Worm (Caenorhabditis elegans) whole organism, mixed stage, embryonic: ENCODE measurements around the gene Y45G5AL.1.

Experiments
- bed-3 ChIP-seq: fragments of 200-800 bp; sonication (Bioruptor generic); optimal IDR thresholded peaks from 3 replicates; lab custom pipeline; 2018; ENCODE audit warnings: mild to moderate bottlenecking, missing genetic modification characterization, moderate library complexity, missing compliant biosample characterization
- blmp-1 ChIP-seq: fragments of 150-350 bp; optimal IDR thresholded peaks from 2 replicates; lab custom pipeline; 2014; ENCODE audit warnings: missing biosample characterization, missing genetic modification characterization
- ceh-39 ChIP-seq: fragments of 150-350 bp; optimal IDR thresholded peaks from 2 replicates; lab custom pipeline; 2014; ENCODE audit warnings: missing biosample characterization, missing genetic modification characterization
- ceh-83 ChIP-seq: fragments of 200-800 bp; sonication (Bioruptor generic); optimal IDR thresholded peaks from 2 replicates; lab custom pipeline; 2018; ENCODE audit warnings: mild to moderate bottlenecking, missing genetic modification characterization, missing compliant biosample characterization
- ces-1 ChIP-seq: fragments of 150-350 bp; optimal IDR thresholded peaks from 2 replicates; lab custom pipeline; 2014; ENCODE audit warnings: missing biosample characterization, missing genetic modification reagents, missing genetic modification characterization
- cnd-1 ChIP-seq: fragments of 200-800 bp; sonication (Bioruptor generic); optimal IDR thresholded peaks from 2 replicates; lab custom pipeline; 2018; ENCODE audit warnings: mild to moderate bottlenecking, missing genetic modification characterization, missing compliant biosample characterization
- drap-1 ChIP-seq: fragments of 200-800 bp; sonication (Bioruptor generic); optimal IDR thresholded peaks from 3 replicates; lab custom pipeline; 2018; ENCODE audit warnings: mild to moderate bottlenecking, missing genetic modification characterization, missing compliant biosample characterization
- elt-1 ChIP-seq: sonication (generic microtip); optimal IDR thresholded peaks from 2 replicates; lab custom pipeline; 2017; ENCODE audit warnings: missing genetic modification characterization, mild to moderate bottlenecking, missing compliant biosample characterization, antibody characterized with exemption, moderate library complexity, borderline replicate concordance; ENCODE audit not compliant: insufficient read depth
- elt-3 ChIP-seq: fragments of 150-350 bp; optimal IDR thresholded peaks from 2 replicates; lab custom pipeline; 2014; ENCODE audit warnings: missing biosample characterization, missing genetic modification characterization
- flh-1 ChIP-seq: fragments of 200-800 bp; sonication (Bioruptor generic); optimal IDR thresholded peaks from 2 replicates; lab custom pipeline; 2018; ENCODE audit warnings: mild to moderate bottlenecking, missing genetic modification characterization, moderate library complexity, missing compliant biosample characterization
- ham-2 ChIP-seq: fragments of 200-800 bp; sonication (Bioruptor generic); optimal IDR thresholded peaks from 2 replicates; lab custom pipeline; 2018; ENCODE audit warnings: mild to moderate bottlenecking, missing genetic modification characterization, missing compliant biosample characterization
- hlh-1 ChIP-seq: fragments of 150-350 bp; optimal IDR thresholded peaks from 2 replicates; lab custom pipeline; 2014; ENCODE audit warnings: missing biosample characterization, missing genetic modification reagents, missing genetic modification characterization
- lin-13 ChIP-seq: fragments of 150-350 bp; optimal IDR thresholded peaks from 2 replicates; lab custom pipeline; 2014; ENCODE audit warnings: missing biosample characterization, missing genetic modification characterization
- lin-32 ChIP-seq: fragments of 200-800 bp; sonication (Bioruptor generic); optimal IDR thresholded peaks from 2 replicates; lab custom pipeline; 2018; ENCODE audit warnings: mild to moderate bottlenecking, missing genetic modification characterization, missing compliant biosample characterization
- lsy-2 ChIP-seq: fragments of 150-350 bp; optimal IDR thresholded peaks from 2 replicates; lab custom pipeline; 2014; ENCODE audit warnings: missing biosample characterization, missing genetic modification characterization
- mab-5 ChIP-seq: fragments of 150-350 bp; optimal IDR thresholded peaks from 2 replicates; lab custom pipeline; 2014; ENCODE audit warnings: missing biosample characterization, missing genetic modification characterization
- mep-1 ChIP-seq: fragments of 150-350 bp; optimal IDR thresholded peaks from 2 replicates; lab custom pipeline; 2017; ENCODE audit warnings: missing biosample characterization, missing genetic modification reagents, missing genetic modification characterization, inconsistent platforms
- mls-2 ChIP-seq: sonication (generic microtip); optimal IDR thresholded peaks from 2 replicates; lab custom pipeline; 2016; ENCODE audit warnings: mild to moderate bottlenecking, missing genetic modification characterization, moderate library complexity, missing compliant biosample characterization
- nhr-2 ChIP-seq: fragments of 150-350 bp; optimal IDR thresholded peaks from 2 replicates; lab custom pipeline; 2014; ENCODE audit warnings: missing biosample characterization, missing genetic modification characterization
- nhr-237 ChIP-seq: fragments of 150-350 bp; optimal IDR thresholded peaks from 2 replicates; lab custom pipeline; 2014; ENCODE audit warnings: missing biosample characterization, missing genetic modification characterization
- nhr-28 ChIP-seq: fragments of 150-350 bp; optimal IDR thresholded peaks from 2 replicates; lab custom pipeline; 2014; ENCODE audit warnings: missing biosample characterization, missing genetic modification characterization
- nhr-76 ChIP-seq: sonication (generic microtip); optimal IDR thresholded peaks from 2 replicates; lab custom pipeline; 2017; ENCODE audit warnings: missing biosample characterization, missing genetic modification characterization
- pha-4 ChIP-seq: fragments of 150-350 bp; optimal IDR thresholded peaks from 2 replicates; lab custom pipeline; 2018; ENCODE audit warnings: missing biosample characterization, missing genetic modification reagents, missing genetic modification characterization
- sem-2 ChIP-seq: fragments of 200-800 bp; sonication (Bioruptor generic); optimal IDR thresholded peaks from 2 replicates; lab custom pipeline; 2018; ENCODE audit warnings: mild to moderate bottlenecking, missing genetic modification characterization, missing compliant biosample characterization
- snpc-4 ChIP-seq: fragments of 150-350 bp; optimal IDR thresholded peaks from 2 replicates; lab custom pipeline; 2014; ENCODE audit warnings: missing biosample characterization, missing genetic modification characterization
- sptf-1 ChIP-seq: sonication (generic microtip); optimal IDR thresholded peaks from 2 replicates; lab custom pipeline; 2017; ENCODE audit warnings: mild to moderate bottlenecking, missing genetic modification characterization, moderate library complexity, missing compliant biosample characterization
- tbx-8 ChIP-seq: fragments of 200-800 bp; sonication (Bioruptor generic); optimal IDR thresholded peaks from 2 replicates; lab custom pipeline; 2018; ENCODE audit warnings: mild to moderate bottlenecking, missing genetic modification characterization, moderate library complexity, missing compliant biosample characterization
- unc-120 ChIP-seq: sonication (generic microtip); optimal IDR thresholded peaks from 2 replicates; lab custom pipeline; 2017; ENCODE audit warnings: missing genetic modification characterization, missing compliant biosample characterization; ENCODE audit not compliant: poor library complexity, severe bottlenecking
- unc-39 ChIP-seq: fragments of 150-350 bp; optimal IDR thresholded peaks from 2 replicates; lab custom pipeline; 2014; ENCODE audit warnings: missing biosample characterization, missing genetic modification characterization
- unc-62 ChIP-seq: fragments of 150-350 bp; optimal IDR thresholded peaks from 2 replicates; lab custom pipeline; 2014; ENCODE audit warnings: missing biosample characterization, missing genetic modification reagents, missing genetic modification characterization
- zip-8 ChIP-seq: fragments of 150-350 bp; optimal IDR thresholded peaks from 2 replicates; lab custom pipeline; 2014; ENCODE audit warnings: missing biosample characterization, missing genetic modification characterization
- ztf-11 ChIP-seq: fragments of 150-350 bp; optimal IDR thresholded peaks from 2 replicates; lab custom pipeline; 2014; ENCODE audit warnings: missing biosample characterization, missing genetic modification characterization

Y45G5AL.1 gene

ce11 chrV:4152200-4152599 lies 7.9 kb downstream of the Y45G5AL.1 start, which contains the start of gene Y45G5AM.6:
TSS of gene Y45G5AM.6 (minus strand) at chrV:4152300.
- TF ChIP-seq sem-2 (no peak), unc-39 (tag; lab: Kevin White, UChicago) (no peak), sptf-1 (tag; lab: Kevin White, UChicago) (no peak), lin-13 (tag; lab: Kevin White, UChicago) (no peak), snpc-4 (no peak), ham-2 (GFP tag; lab: Kevin White, UChicago) (no peak), pha-4 (no peak), zip-8 (tag; lab: Kevin White, UChicago) (no peak), mls-2 (no peak), flh-1 (GFP tag; lab: Kevin White, UChicago) (no peak), hlh-1 (tag; lab: Kevin White, UChicago) (no peak), blmp-1 (tag; lab: Kevin White, UChicago) (no peak), ztf-11 (no peak), ces-1 (GFP tag; lab: Kevin White, UChicago) (no peak), mep-1 (tag; lab: Kevin White, UChicago) (no peak), ceh-83 (GFP tag; lab: Kevin White, UChicago) (no peak), lin-32 (GFP tag; lab: Kevin White, UChicago) (no peak), nhr-28 (no peak), nhr-2 (tag; lab: Kevin White, UChicago) (no peak)

- TF ChIP-seq unc-62 (GFP tag; lab: Kevin White, UChicago), result peak; percentile 89
- TF ChIP-seq mep-1 (tag; lab: Kevin White, UChicago), result no peak
- peak; percentile 85 for TF ChIP-seq unc-120 (tag; lab: Kevin White, UChicago)
- TF ChIP-seq pha-4, result no peak
- no peak for TF ChIP-seq lsy-2 (tag; lab: Kevin White, UChicago)
- TF ChIP-seq hlh-1 (tag; lab: Kevin White, UChicago), result peak; percentile 99
- TF ChIP-seq sem-2, result no peak
- TF ChIP-seq bed-3 (GFP tag; lab: Kevin White, UChicago), result no peak
- TF ChIP-seq elt-1 (tag; lab: Kevin White, UChicago), result no peak
- TF ChIP-seq ceh-83 (GFP tag; lab: Kevin White, UChicago), result no peak
- no peak for TF ChIP-seq ceh-39 (tag; lab: Kevin White, UChicago)
Observed at ce11 chrV:4157291-4157690, 13.0 kb downstream of the Y45G5AL.1 start.

- TF ChIP-seq zip-8 (tag; lab: Kevin White, UChicago) (peak; percentile 64), nhr-28 (no peak), ham-2 (GFP tag; lab: Kevin White, UChicago) (no peak), hlh-1 (tag; lab: Kevin White, UChicago) (no peak), nhr-76 (tag; lab: Kevin White, UChicago) (no peak), pha-4 (no peak), lin-13 (tag; lab: Kevin White, UChicago) (no peak)
Observed at ce11 chrV:4160086-4160485, 15.8 kb downstream of the Y45G5AL.1 start, which contains the start of gene Y45G5AM.5. TSS of gene Y45G5AM.5 (plus strand) at chrV:4160386.

- TF ChIP-seq ham-2 (GFP tag; lab: Kevin White, UChicago), result no peak
- TF ChIP-seq unc-62 (GFP tag; lab: Kevin White, UChicago), result no peak
- no peak for TF ChIP-seq tbx-8 (GFP tag; lab: Kevin White, UChicago)
- no peak for TF ChIP-seq unc-120 (tag; lab: Kevin White, UChicago)
- TF ChIP-seq flh-1 (GFP tag; lab: Kevin White, UChicago), result no peak
- no peak for TF ChIP-seq mab-5 (tag; lab: Kevin White, UChicago)
- TF ChIP-seq sptf-1 (tag; lab: Kevin White, UChicago), result no peak
- TF ChIP-seq lin-13 (tag; lab: Kevin White, UChicago), result no peak
Observed at ce11 chrV:4162922-4163321, 18.6 kb downstream of the Y45G5AL.1 start, which contains the start of gene Y45G5AM.4. TSS of gene Y45G5AM.4 (plus strand) at chrV:4163222.

ce11 chrV:4164504-4164959 lies 20.2 kb downstream of the Y45G5AL.1 start, which contains the start of gene Y45G5AM.3:
TSS of gene Y45G5AM.3 (plus strand) at chrV:4164554.
- TF ChIP-seq pha-4 (no peak), ceh-83 (GFP tag; lab: Kevin White, UChicago) (no peak), nhr-237 (tag; lab: Kevin White, UChicago) (no peak), mls-2 (no peak), drap-1 (no peak), elt-3 (tag; lab: Kevin White, UChicago) (no peak), tbx-8 (GFP tag; lab: Kevin White, UChicago) (no peak), unc-39 (tag; lab: Kevin White, UChicago) (no peak), bed-3 (GFP tag; lab: Kevin White, UChicago) (no peak), cnd-1 (tag; lab: Kevin White, UChicago) (no peak)
- TF ChIP-seq, all 35 proteins: peak for 0
